Fruit fly (Drosophila melanogaster) whole organism, prepupa: ENCODE results near the gene CG5611.

ENCODE experiments used
- CG15336 ChIP-seq: fragments of 200-800 bp; sonication (Bioruptor generic); IDR thresholded peaks from 2 replicates; pipeline ENCODE4 v1.3.6; 2022; ENCODE audit warnings: missing biosample characterization, missing genetic modification characterization
- CG6854 ChIP-seq: fragments of 200-800 bp; sonication (Bioruptor generic); optimal IDR thresholded peaks from 2 replicates; lab custom pipeline; 2017; ENCODE audit warnings: missing biosample characterization, mild to moderate bottlenecking, missing genetic modification characterization
- CG7368 ChIP-seq: fragments of 200-800 bp; sonication (Bioruptor generic); optimal IDR thresholded peaks from 3 replicates; lab custom pipeline; 2016; ENCODE audit warnings: missing biosample characterization, missing genetic modification characterization
- CG9139 ChIP-seq: fragments of 200-800 bp; sonication (Bioruptor generic); optimal IDR thresholded peaks from 3 replicates; lab custom pipeline; 2017; ENCODE audit warnings: missing biosample characterization, mild to moderate bottlenecking, missing genetic modification characterization
- Eip78C ChIP-seq: fragments of 200-800 bp; sonication (Bioruptor generic); peaks from one replicate; lab custom pipeline; 2016; ENCODE audit warnings: missing biosample characterization, missing genetic modification characterization
- Gug ChIP-seq: fragments of 200-800 bp; sonication (Bioruptor generic); IDR thresholded peaks from 2 replicates; pipeline ENCODE4 v1.3.6; 2022; ENCODE audit warnings: missing biosample characterization, missing genetic modification characterization
- Lpt ChIP-seq: fragments of 200-800 bp; sonication (Bioruptor generic); optimal IDR thresholded peaks from 3 replicates; lab custom pipeline; 2016; ENCODE audit warnings: missing biosample characterization, missing genetic modification characterization
- OdsH ChIP-seq: fragments of 200-800 bp; sonication (Bioruptor generic); optimal IDR thresholded peaks from 3 replicates; lab custom pipeline; 2016; ENCODE audit warnings: missing biosample characterization, missing genetic modification characterization
- dac ChIP-seq: fragments of 200-800 bp; sonication (Bioruptor generic); optimal IDR thresholded peaks from 2 replicates; lab custom pipeline; 2017; ENCODE audit warnings: missing biosample characterization, mild to moderate bottlenecking, missing genetic modification characterization
- topi ChIP-seq: fragments of 200-800 bp; sonication (Bioruptor generic); optimal IDR thresholded peaks from 3 replicates; lab custom pipeline; 2016; ENCODE audit warnings: missing biosample characterization, missing genetic modification characterization

- TF ChIP-seq CG7368 (no peak), Gug (GFP tag; lab: Robert Waterston, UW) (no peak), OdsH (GFP tag; lab: Kevin White, UChicago) (no peak), topi (GFP tag; lab: Kevin White, UChicago) (no peak), CG15336 (GFP tag; lab: Robert Waterston, UW) (no peak), Eip78C (GFP tag; lab: Kevin White, UChicago) (peak; percentile 0), dac (GFP tag; lab: Kevin White, UChicago) (no peak), CG6854 (peak; percentile 72), Lpt (GFP tag; lab: Kevin White, UChicago) (no peak), CG9139 (GFP tag; lab: Kevin White, UChicago) (no peak)
Measured at dm6 chr3R:27597258-27597657, 38.6 kb downstream of the CG5611 start.
